Fruit fly (Drosophila melanogaster): ENCODE measurements around the gene sNPF.

sNPF gene

DNA sequence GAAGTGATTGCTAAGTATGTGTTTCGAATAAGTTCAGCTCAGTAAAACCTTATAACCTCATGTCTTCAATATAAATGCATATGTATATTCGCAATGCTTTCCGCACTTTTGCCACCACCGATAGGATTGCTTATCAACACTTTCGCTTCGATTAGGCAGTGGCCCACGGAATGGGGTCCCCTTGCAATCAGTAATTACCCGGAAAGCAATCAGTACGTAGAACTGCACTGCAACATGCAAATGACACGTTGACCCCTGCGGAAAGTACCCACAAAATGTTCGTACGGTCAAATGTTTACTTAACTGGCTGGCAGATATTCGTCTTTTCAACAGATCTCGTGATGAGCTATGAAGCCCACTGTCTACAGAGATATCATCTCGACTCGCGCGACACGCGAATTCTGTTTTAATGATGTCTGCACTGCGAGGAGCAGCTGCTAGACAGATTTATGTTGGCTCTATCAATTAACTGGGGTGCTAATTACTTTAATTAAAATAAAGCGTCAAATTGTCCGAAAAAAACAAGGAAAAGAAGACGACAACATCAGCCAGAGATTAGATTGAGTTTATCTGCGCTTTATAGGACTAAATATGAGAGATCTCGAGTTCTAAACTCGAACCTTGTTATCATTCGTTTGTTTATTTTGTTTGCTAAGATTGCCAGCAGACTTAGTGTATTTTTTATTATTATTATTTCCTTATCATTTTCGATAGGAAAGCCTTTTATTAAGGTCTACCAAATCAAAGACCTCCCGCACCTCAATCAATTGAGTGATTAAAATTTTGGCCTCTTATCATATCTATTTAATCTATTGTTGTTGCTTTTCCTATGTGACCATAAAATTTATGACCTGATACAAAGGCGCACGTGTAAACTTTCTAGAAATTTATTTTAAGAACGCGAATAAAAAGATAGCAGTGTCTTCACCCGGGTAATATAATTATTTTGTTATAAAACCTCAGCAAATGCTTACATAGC lies 50.0 kb downstream of the sNPF start:
- TF ChIP-seq insv (optimal IDR thresholded peaks at IDR 0.05) (no peak), psq (optimal IDR thresholded peaks at IDR 0.05) (no peak), Myc (optimal IDR thresholded peaks at IDR 0.05) (no peak), Sin3A (optimal IDR thresholded peaks at IDR 0.05) (no peak), ttk (optimal IDR thresholded peaks at IDR 0.05) (no peak), h (optimal IDR thresholded peaks at IDR 0.05) (no peak)

DNA sequence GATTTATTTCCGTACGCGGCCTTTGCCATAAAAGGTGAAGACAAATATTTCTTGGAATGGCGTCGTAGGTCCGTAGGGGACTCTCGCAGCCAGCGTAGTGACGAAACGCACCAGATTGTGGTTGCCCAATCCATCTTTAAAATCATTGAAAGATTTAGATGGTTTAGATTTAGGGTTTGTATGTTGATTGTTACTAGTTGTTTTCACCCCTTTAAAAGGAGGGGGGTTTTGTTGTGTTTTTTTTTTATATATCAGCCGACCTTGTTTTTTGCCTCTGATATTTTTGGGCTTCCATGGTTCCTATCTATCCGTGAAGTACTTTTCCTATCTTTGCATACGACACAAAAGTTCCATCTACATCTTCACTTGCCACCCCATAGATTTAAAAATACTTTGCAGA lies 51.2 kb downstream of the sNPF start:
- TF ChIP-seq psq (optimal IDR thresholded peaks at IDR 0.05) (no peak), ttk (optimal IDR thresholded peaks at IDR 0.05) (no peak), Myc (optimal IDR thresholded peaks at IDR 0.05) (no peak), h (optimal IDR thresholded peaks at IDR 0.05) (no peak), Sin3A (optimal IDR thresholded peaks at IDR 0.05) (no peak), insv (optimal IDR thresholded peaks at IDR 0.05) (no peak)

DNA sequence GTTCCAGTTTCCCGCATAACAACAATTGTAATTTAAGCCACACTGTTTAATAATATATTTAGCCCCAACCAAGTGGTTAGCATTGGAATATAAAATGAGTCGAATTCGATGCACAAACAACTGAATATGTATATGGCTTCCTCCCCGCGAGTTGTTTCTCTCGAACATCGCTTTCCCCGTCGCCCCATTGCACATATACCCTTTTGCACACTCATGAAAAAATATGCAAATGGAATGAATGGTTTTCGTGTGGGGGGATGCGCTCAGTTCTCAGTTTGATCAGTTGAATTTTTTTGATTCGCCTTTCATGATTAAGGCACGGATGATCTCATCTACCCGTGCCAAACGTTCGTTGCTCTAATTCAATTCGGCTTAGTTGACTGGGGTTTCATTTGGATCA lies 53.1 kb downstream of the sNPF start:
- TF ChIP-seq psq (optimal IDR thresholded peaks at IDR 0.05) (no peak), insv (optimal IDR thresholded peaks at IDR 0.05) (no peak), Sin3A (optimal IDR thresholded peaks at IDR 0.05) (no peak), h (optimal IDR thresholded peaks at IDR 0.05) (no peak), ttk (optimal IDR thresholded peaks at IDR 0.05) (no peak), Myc (optimal IDR thresholded peaks at IDR 0.05) (no peak)

DNA sequence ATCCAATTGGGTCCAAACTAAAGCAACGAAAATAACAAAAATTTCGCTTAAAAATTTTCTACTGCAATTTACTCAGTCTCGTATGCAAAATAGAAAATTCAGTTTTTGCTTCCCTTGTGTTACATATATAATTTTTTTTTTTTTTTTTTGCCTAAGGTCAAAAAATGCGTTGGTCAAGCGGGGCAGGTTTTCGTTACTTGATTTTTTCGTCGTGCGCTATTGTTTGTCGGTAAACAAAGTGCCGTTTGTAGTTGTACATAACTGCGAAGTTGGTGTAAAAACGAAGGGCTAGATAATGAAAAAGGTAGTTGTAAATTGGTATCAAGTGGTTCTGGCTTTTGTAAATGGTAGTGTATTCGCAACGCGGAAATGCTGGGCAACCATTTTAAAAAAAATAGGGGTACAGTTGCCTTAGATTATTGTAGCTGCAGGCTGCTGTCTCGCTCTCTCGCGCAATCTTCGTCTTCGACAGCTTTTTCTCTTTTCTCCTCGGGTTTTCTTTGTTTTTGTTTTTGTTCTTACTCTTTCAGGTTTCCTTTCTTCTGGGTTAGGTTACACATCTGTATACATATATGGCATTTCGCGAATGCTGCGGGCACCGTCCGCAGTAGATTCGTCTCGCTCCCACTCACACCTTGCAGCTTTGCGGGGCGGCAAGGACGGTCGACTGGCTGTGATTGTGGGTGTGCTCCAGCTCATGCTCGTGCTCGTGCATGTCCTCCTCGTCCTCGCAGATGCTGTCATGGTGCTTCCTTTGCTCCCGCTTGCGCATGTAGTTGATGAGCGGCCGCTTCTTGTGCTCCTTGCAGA lies 54.6 kb downstream of the sNPF start:
- TF ChIP-seq Myc (optimal IDR thresholded peaks at IDR 0.05) = no peak
- TF ChIP-seq psq (optimal IDR thresholded peaks at IDR 0.05) = no peak
- no peak for TF ChIP-seq h (optimal IDR thresholded peaks at IDR 0.05)
- no peak for TF ChIP-seq ttk (optimal IDR thresholded peaks at IDR 0.05)
- no peak for TF ChIP-seq Sin3A (optimal IDR thresholded peaks at IDR 0.05)
- no peak for TF ChIP-seq insv (optimal IDR thresholded peaks at IDR 0.05)

DNA sequence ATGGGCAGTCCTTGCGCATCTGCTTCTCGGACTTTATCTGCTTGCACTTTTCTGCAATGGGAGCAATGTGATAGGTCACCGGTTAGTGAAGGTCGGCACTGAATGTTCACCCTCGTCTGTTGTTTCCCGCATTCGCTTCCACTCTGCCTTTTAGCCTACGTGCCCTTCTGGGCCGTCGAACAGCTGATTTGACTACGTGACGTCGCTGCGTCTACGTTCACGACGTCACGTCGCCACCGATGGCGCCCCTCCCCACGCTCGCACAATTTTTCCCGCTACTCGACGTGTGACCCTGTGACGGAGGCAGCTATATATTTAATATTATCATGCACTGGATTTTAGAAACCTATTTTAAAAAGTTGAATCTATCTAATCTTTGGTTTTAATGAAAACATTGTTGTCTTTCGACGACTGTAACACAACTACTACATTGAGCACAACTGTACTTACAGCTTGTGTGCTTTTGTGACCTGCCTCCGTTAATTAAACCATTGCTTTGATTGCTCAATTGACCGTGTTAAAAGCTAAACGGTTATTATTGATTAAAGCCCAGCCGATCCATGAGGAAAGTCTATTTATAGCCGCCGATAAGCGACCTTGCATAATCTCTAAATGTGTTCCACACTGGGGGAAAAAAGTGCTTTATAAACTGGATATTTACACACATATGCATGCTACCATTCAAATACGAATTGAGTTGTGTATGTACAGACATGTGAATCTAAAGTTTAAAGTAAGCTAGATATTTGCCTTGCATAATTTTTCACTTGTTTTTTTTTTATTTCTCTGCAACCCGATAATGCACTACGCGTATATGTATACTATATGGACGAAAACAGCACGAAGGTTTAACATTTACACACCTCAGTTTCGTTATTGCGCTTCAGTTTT lies 55.5 kb downstream of the sNPF start:
- no peak for TF ChIP-seq ttk (optimal IDR thresholded peaks at IDR 0.05)
- TF ChIP-seq Myc (optimal IDR thresholded peaks at IDR 0.05) = no peak
- no peak for TF ChIP-seq Sin3A (optimal IDR thresholded peaks at IDR 0.05)
- TF ChIP-seq h (optimal IDR thresholded peaks at IDR 0.05) = no peak
- TF ChIP-seq psq (optimal IDR thresholded peaks at IDR 0.05) = no peak
- no peak for TF ChIP-seq insv (optimal IDR thresholded peaks at IDR 0.05)

DNA sequence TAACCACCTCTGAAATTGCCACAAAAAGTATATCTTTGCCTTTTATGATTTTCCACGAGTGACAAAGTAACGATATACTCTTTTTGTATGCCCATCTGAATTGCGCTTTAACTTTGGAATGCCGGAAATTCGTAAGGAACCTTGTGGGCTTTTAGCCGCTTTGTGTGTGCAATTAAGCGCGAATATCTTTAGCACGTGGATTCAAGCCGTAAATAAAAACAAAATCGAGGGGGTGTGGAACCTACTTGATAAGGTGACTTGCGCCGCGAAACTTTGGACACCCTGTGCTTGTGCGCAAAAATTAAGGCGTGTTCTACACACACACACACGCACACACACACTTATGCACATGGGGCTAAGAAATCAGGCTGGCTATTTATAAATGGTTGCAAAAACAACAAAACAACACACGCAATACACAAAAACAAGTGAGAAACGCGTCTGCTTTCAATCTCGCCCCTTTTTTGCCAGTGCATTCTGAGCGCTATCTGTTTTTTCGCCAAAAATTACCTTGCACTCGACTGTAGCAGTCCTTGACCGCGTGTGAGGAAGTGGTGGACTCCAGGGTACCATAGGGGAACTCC lies 56.4 kb downstream of the sNPF start:
- TF ChIP-seq ttk (optimal IDR thresholded peaks at IDR 0.05) (no peak), h (optimal IDR thresholded peaks at IDR 0.05) (no peak), Sin3A (optimal IDR thresholded peaks at IDR 0.05) (no peak), insv (optimal IDR thresholded peaks at IDR 0.05) (no peak), psq (optimal IDR thresholded peaks at IDR 0.05) (no peak), Myc (optimal IDR thresholded peaks at IDR 0.05) (no peak)

DNA sequence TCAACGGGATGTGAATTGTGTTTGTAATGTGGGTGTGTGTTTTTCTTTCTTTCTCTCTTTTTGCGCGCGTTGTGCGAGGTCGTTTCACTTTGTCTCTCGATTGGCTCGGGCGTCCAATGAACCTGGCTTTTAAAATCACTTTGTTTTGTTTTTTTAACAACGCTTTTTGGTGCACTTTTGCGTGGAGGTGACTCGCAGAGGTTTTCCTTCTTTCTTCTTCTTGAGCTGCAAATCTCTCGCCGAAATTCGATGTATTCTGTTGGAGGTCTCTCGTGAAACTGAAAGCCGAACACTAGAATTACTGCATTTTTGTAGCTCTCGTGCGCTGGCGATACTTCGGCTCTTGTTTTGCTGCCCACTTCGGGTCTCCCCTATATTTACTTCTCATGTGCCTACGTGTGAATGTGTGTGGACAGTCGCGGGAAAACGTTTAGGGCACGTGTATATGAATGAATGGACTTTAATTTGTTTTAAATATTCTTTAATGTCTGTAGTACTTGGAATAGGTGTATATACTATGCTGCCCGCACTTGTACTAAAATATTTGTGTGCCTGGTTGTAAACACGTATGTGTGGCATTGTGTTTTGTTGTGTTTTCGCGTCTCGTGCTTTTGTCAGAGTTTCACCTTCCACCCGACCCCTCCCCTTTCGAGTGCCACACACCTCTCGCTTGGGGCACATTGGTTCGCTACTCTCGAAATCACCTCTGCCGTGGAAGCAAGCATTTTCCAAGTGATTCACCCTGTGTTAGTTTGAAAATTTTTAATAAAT lies 57.3 kb downstream of the sNPF start, which contains the start of gene fok:
TSS of gene fok (minus strand) at position 286 of the 771 bp plus-strand sequence.
- TF ChIP-seq insv (optimal IDR thresholded peaks at IDR 0.05) = no peak
- no peak for TF ChIP-seq ttk (optimal IDR thresholded peaks at IDR 0.05)
- TF ChIP-seq Sin3A (optimal IDR thresholded peaks at IDR 0.05) = no peak
- no peak for TF ChIP-seq h (optimal IDR thresholded peaks at IDR 0.05)
- TF ChIP-seq Myc (optimal IDR thresholded peaks at IDR 0.05) = no peak
- no peak for TF ChIP-seq psq (optimal IDR thresholded peaks at IDR 0.05)

DNA sequence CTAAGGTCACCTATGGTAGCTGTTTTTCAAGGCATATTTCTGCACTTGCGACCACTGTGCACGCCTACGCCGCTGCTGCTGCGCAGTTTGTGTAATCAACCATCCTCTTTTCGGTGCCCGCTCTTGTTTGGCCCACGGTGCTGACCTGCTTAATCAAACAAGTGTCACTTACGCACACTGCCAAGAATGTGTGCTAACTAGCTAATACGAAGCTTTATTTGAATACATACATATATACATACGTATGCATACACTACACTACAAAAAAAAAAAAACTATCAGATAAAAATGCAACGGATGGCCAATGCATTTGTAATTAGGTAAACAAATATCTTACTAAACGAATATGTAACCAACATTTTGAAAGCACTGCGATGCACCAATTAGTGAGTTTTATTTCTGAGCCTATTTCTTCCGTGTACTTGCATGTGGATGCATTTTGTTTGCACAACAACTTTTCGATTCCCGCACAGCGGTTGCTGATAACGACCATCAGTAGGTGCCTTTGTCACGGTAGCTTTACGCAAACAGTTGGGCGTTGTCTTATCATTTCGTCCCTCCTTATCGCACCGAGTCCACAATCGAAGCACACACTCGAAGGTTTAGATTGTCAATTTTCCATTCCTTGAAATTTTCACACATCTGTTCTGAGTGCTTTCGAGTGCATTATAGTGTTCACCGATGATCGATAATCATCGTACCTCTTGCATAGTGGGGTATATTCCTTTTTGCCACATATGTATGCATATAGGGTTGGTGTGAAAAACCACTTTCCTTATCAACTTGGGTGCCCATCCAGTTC lies 58.8 kb downstream of the sNPF start:
- TF ChIP-seq Sin3A (optimal IDR thresholded peaks at IDR 0.05) (no peak), psq (optimal IDR thresholded peaks at IDR 0.05) (no peak), insv (optimal IDR thresholded peaks at IDR 0.05) (no peak), h (optimal IDR thresholded peaks at IDR 0.05) (no peak), Myc (optimal IDR thresholded peaks at IDR 0.05) (no peak), ttk (optimal IDR thresholded peaks at IDR 0.05) (no peak)

DNA sequence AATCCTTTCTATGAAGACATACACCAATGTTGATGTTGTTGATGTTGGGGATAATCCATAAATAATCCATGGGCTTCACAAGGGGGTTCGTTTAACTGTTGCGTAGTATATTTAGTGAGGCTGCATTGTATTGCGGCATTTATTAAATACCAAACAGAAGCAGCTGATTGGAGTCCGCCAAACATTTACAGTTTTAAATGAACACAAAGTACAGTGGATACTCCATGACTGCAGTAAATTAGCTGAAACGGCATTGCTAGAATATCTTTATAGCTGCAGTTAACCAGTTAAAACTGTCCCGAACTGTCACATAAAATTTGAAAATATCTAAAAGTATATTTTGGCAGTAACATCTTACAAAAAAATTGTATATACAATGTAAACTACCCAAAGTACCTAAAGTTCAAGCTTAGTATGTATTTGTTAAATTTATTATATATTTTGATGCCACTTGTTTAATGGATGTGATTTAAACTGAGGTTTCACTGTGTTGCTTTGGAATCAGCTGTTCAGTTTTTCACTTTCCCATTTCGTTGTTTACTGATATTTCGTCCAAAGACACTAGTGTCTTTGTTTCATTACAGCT lies 63.5 kb downstream of the sNPF start, which contains the start of the genes CG10747 and Pyroxd1:
TSS of gene CG10747 (minus strand) at position 255 of the 586 bp plus-strand sequence.
TSS of gene Pyroxd1 (plus strand) at position 342 of the 586 bp plus-strand sequence.
- no peak for TF ChIP-seq h (optimal IDR thresholded peaks at IDR 0.05)
- TF ChIP-seq Sin3A (optimal IDR thresholded peaks at IDR 0.05) = no peak
- TF ChIP-seq insv (optimal IDR thresholded peaks at IDR 0.05) = no peak
- no peak for TF ChIP-seq Myc (optimal IDR thresholded peaks at IDR 0.05)
